Worm (Caenorhabditis elegans) whole organism, young adult: Measurements from ENCODE around the gene kqt-3.
"Not testable (repeated sequence)": the region's sequence is repeated elsewhere in the genome, so short reads cannot be mapped to it uniquely, and the experiment has no call there.

Source experiments
- B0261.1 ChIP-seq: sonication (generic microtip); optimal IDR thresholded peaks from 2 replicates; lab custom pipeline; 2016; ENCODE audit warnings: mild to moderate bottlenecking, missing genetic modification characterization, moderate library complexity, missing compliant biosample characterization
- B0336.3 ChIP-seq: fragments of 200-800 bp; sonication (Bioruptor generic); IDR thresholded peaks from 2 replicates; pipeline ENCODE4 v1.3.6; 2022; ENCODE audit warnings: missing genetic modification characterization, missing compliant biosample characterization
- D2030.7 ChIP-seq: fragments of 200-800 bp; sonication (Bioruptor generic); IDR thresholded peaks from 2 replicates; pipeline ENCODE4 v1.3.6; 2022; ENCODE audit warnings: missing genetic modification reagents, missing genetic modification characterization, missing compliant biosample characterization
- F33H1.4 ChIP-seq: fragments of 200-800 bp; sonication (Bioruptor generic); IDR thresholded peaks from 2 replicates; pipeline ENCODE4 v1.3.6; 2022; ENCODE audit warnings: missing genetic modification reagents, missing genetic modification characterization, missing compliant biosample characterization
- F49E8.2 ChIP-seq: sonication (generic microtip); optimal IDR thresholded peaks from 3 replicates; lab custom pipeline; 2017; ENCODE audit warnings: missing genetic modification characterization, mild to moderate bottlenecking, missing compliant biosample characterization, antibody characterized with exemption, moderate library complexity; ENCODE audit not compliant: insufficient read depth
- Y53G8AR.9 ChIP-seq: fragments of 200-800 bp; sonication (Bioruptor generic); conservative IDR thresholded peaks from 2 replicates; pipeline ENCODE4 v1.3.6; 2022; ENCODE audit warnings: missing genetic modification reagents, missing genetic modification characterization, missing compliant biosample characterization
- akir-1 ChIP-seq: fragments of 200-800 bp; sonication (Bioruptor generic); optimal IDR thresholded peaks from 2 replicates; lab custom pipeline; 2018; ENCODE audit warnings: mild to moderate bottlenecking, missing genetic modification characterization, moderate library complexity, missing compliant biosample characterization
- aptf-2 ChIP-seq: fragments of 200-800 bp; sonication (Bioruptor generic); conservative IDR thresholded peaks from 2 replicates; pipeline ENCODE4 v1.3.6; 2022; ENCODE audit warnings: missing genetic modification reagents, missing genetic modification characterization, missing compliant biosample characterization
- attf-6 ChIP-seq: fragments of 200-800 bp; sonication (Bioruptor generic); IDR thresholded peaks from 2 replicates; pipeline ENCODE4 v1.3.6; 2022; ENCODE audit warnings: missing genetic modification reagents, missing genetic modification characterization, missing compliant biosample characterization
- bed-1 ChIP-seq: fragments of 200-800 bp; sonication (Bioruptor generic); IDR thresholded peaks from 2 replicates; pipeline ENCODE4 v1.3.6; 2022; ENCODE audit warnings: missing genetic modification reagents, missing genetic modification characterization, missing compliant biosample characterization
- cebp-2 ChIP-seq: fragments of 200-800 bp; sonication (Bioruptor generic); IDR thresholded peaks from 2 replicates; pipeline ENCODE4 v1.3.6; 2022; ENCODE audit warnings: missing genetic modification characterization, missing compliant biosample characterization
- ceh-100 ChIP-seq: fragments of 200-800 bp; sonication (Bioruptor generic); IDR thresholded peaks from 2 replicates; pipeline ENCODE4 v1.3.6; 2022; ENCODE audit warnings: missing genetic modification reagents, missing genetic modification characterization, missing compliant biosample characterization
- ceh-91 ChIP-seq: fragments of 200-800 bp; sonication (Bioruptor generic); IDR thresholded peaks from 2 replicates; pipeline ENCODE4 v1.3.6; 2022; ENCODE audit warnings: missing genetic modification reagents, missing genetic modification characterization, missing compliant biosample characterization
- die-1 ChIP-seq: sonication (generic microtip); optimal IDR thresholded peaks from 2 replicates; lab custom pipeline; 2016; ENCODE audit warnings: missing genotype, mild to moderate bottlenecking, missing genetic modification characterization, missing compliant biosample characterization
- dox-1 ChIP-seq: fragments of 200-800 bp; sonication (Bioruptor generic); IDR thresholded peaks from 2 replicates; pipeline ENCODE4 v1.3.6; 2022; ENCODE audit warnings: missing genetic modification reagents, missing genetic modification characterization, missing compliant biosample characterization
- efl-1 ChIP-seq: fragments of 150-350 bp; optimal IDR thresholded peaks from 2 replicates; lab custom pipeline; 2014; ENCODE audit warnings: missing biosample characterization, missing genetic modification reagents, missing genetic modification characterization
- egl-18 ChIP-seq: fragments of 200-800 bp; sonication (Bioruptor generic); IDR thresholded peaks from 2 replicates; pipeline ENCODE4 v1.3.6; 2022; ENCODE audit warnings: missing genetic modification reagents, missing genetic modification characterization, missing compliant biosample characterization
- egl-44 ChIP-seq: fragments of 200-800 bp; sonication (Bioruptor generic); IDR thresholded peaks from 2 replicates; pipeline ENCODE4 v1.3.6; 2022; ENCODE audit warnings: missing genetic modification reagents, missing genetic modification characterization, missing compliant biosample characterization
- egrh-3 ChIP-seq: fragments of 200-800 bp; sonication (Bioruptor generic); IDR thresholded peaks from 2 replicates; pipeline ENCODE4 v1.3.6; 2022; ENCODE audit warnings: missing genetic modification reagents, missing genetic modification characterization, missing compliant biosample characterization
- gei-17 ChIP-seq: fragments of 200-800 bp; sonication (Bioruptor generic); optimal IDR thresholded peaks from 2 replicates; lab custom pipeline; 2018; ENCODE audit warnings: mild to moderate bottlenecking, missing genetic modification characterization, missing compliant biosample characterization
- hmg-1.2 ChIP-seq: fragments of 200-800 bp; sonication (Bioruptor generic); IDR thresholded peaks from 2 replicates; pipeline ENCODE4 v1.3.6; 2022; ENCODE audit warnings: missing genetic modification reagents, missing genetic modification characterization, missing compliant biosample characterization
- let-526 ChIP-seq: fragments of 200-800 bp; sonication (Bioruptor generic); IDR thresholded peaks from 2 replicates; pipeline ENCODE4 v1.3.6; 2022; ENCODE audit warnings: missing genetic modification reagents, missing genetic modification characterization, missing compliant biosample characterization
- lin-26 ChIP-seq: fragments of 200-800 bp; sonication (Bioruptor generic); IDR thresholded peaks from 2 replicates; pipeline ENCODE4 v1.3.6; 2022; ENCODE audit warnings: missing genetic modification reagents, missing genetic modification characterization, missing compliant biosample characterization
- lin-35 ChIP-seq, 3 experiments: fragments of 150-350 bp in 2 of 3; sonication (generic microtip) in 1 of 3; optimal IDR thresholded peaks; 2 replicates each; lab custom pipeline; 2014 to 2018; ENCODE audit warnings: missing biosample characterization in 3 of 3, missing genetic modification characterization in 3 of 3, missing genetic modification reagents in 3 of 3
- lsl-1 ChIP-seq: fragments of 200-800 bp; sonication (Bioruptor generic); optimal IDR thresholded peaks from 2 replicates; lab custom pipeline; 2018; ENCODE audit warnings: mild to moderate bottlenecking, missing genetic modification characterization, moderate library complexity, missing compliant biosample characterization
- madf-6 ChIP-seq: fragments of 200-800 bp; sonication (Bioruptor generic); IDR thresholded peaks from 2 replicates; pipeline ENCODE4 v1.3.6; 2022; ENCODE audit warnings: missing genetic modification reagents, missing genetic modification characterization, missing compliant biosample characterization
- madf-8 ChIP-seq: fragments of 200-800 bp; sonication (Bioruptor generic); conservative IDR thresholded peaks from 2 replicates; pipeline ENCODE4 v1.3.6; 2022; ENCODE audit warnings: missing genetic modification reagents, missing genetic modification characterization, missing compliant biosample characterization
- nfyb-1 ChIP-seq: fragments of 200-800 bp; sonication (Bioruptor generic); IDR thresholded peaks from 2 replicates; pipeline ENCODE4 v1.3.6; 2022; ENCODE audit warnings: missing genetic modification reagents, missing genetic modification characterization, missing compliant biosample characterization
- nhr-90 ChIP-seq: sonication (generic microtip); optimal IDR thresholded peaks from 2 replicates; lab custom pipeline; 2016; ENCODE audit warnings: missing genotype, mild to moderate bottlenecking, missing genetic modification characterization, missing compliant biosample characterization
- pbrm-1 ChIP-seq: fragments of 200-800 bp; sonication (Bioruptor generic); IDR thresholded peaks from 2 replicates; pipeline ENCODE4 v1.3.6; 2022; ENCODE audit warnings: missing genetic modification reagents, missing genetic modification characterization, missing compliant biosample characterization
- rpc-1 ChIP-seq, 2 experiments: fragments of 150-350 bp in 1 of 2; sonication (generic microtip) in 1 of 2; optimal IDR thresholded peaks; 2 replicates each; lab custom pipeline; 2014 to 2018; ENCODE audit warnings: missing biosample characterization in 1 of 2, missing genetic modification characterization in 1 of 2, missing genetic modification reagents in 1 of 2, missing genotype in 1 of 2
- sea-2 ChIP-seq: fragments of 200-800 bp; sonication (Bioruptor generic); IDR thresholded peaks from 2 replicates; pipeline ENCODE4 v1.3.6; 2022; ENCODE audit warnings: missing genetic modification characterization, missing compliant biosample characterization
- tbp1 ChIP-seq: fragments of 200-800 bp; sonication (Bioruptor generic); optimal IDR thresholded peaks from 2 replicates; lab custom pipeline; 2018; ENCODE audit warnings: mild to moderate bottlenecking, missing genetic modification characterization, missing compliant biosample characterization
- xnd-1 ChIP-seq: sonication (generic microtip); optimal IDR thresholded peaks from 2 replicates; lab custom pipeline; 2016; ENCODE audit warnings: missing genotype, missing genetic modification reagents, missing genetic modification characterization, missing compliant biosample characterization
- ztf-25 ChIP-seq: fragments of 200-800 bp; sonication (Bioruptor generic); IDR thresholded peaks from 2 replicates; pipeline ENCODE4 v1.3.6; 2022; ENCODE audit warnings: missing genetic modification reagents, missing genetic modification characterization, missing compliant biosample characterization

kqt-3 gene

DNA sequence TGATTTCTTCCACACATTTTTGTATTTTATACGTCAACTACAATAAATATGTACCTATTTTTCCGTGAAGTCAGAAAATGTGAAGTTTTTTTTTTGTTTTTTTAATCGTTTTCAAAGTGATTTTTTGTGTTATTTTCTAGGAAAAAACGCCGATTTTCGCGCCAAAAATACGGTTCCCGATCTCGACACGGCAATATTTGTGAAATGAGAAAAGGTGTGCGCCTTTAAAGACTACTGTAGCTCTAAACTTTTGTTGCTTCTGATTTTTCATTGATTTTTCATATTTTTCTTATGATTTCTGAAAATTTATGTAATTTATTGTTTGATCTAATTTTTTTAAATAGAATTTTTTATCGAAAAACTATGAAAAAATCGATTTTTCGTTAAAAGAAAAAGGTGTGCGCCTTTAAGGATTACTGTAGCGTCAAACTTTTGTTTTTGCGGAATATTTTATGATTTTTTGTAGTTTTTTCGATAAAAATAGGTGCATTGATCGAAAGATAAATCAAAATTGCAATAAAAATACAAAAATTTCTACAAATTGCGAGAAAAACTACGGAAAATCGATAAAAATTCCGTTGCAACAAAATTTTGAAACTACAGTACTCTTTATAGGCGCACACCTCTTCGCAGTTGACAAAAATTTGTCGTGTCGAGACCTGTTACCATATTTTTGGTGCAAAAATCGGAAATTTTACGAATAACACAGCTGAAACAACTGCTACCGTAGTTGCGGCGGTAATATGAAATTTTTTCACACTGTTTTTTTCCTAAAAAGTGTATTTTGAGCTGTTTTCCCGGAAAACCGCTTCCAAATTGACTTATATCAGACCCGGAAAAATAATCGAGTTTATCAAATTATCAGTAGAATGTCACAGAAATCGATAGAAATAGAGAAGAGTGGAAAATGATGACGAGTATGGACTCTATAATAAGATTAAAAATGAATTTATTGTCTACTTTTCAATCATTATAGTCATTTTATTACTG, at the start of gene kqt-3:
Gene kqt-3, plus strand, starts transcription at position 940 of the 990 bp plus-strand sequence.
- peak; percentile 31 for TF ChIP-seq efl-1
- no peak for TF ChIP-seq B0261.1 (tag; lab: Kevin White, UChicago)
- TF ChIP-seq madf-8 (GFP tag; lab: Robert Waterston, UW) = peak; percentile 57
- peak; percentile 87 for TF ChIP-seq lsl-1 (GFP tag; lab: Kevin White, UChicago)
- peak; percentile 49 for TF ChIP-seq F33H1.4 (GFP tag; lab: Robert Waterston, UW)
- no peak for TF ChIP-seq lin-35 (GFP tag; optimal IDR thresholded peaks at IDR 0.05; lab: Kevin White, UChicago)
- TF ChIP-seq ceh-91 (GFP tag; lab: Robert Waterston, UW) = peak; percentile 36; the same call in 1 of the 2 replicates
- TF ChIP-seq madf-6 = peak; percentile 69
- peak; percentile 41 for TF ChIP-seq D2030.7 (GFP tag; lab: Robert Waterston, UW)
- TF ChIP-seq xnd-1 (tag; lab: Kevin White, UChicago) = peak; percentile 69
- TF ChIP-seq, all 124 proteins: peak for 8

DNA sequence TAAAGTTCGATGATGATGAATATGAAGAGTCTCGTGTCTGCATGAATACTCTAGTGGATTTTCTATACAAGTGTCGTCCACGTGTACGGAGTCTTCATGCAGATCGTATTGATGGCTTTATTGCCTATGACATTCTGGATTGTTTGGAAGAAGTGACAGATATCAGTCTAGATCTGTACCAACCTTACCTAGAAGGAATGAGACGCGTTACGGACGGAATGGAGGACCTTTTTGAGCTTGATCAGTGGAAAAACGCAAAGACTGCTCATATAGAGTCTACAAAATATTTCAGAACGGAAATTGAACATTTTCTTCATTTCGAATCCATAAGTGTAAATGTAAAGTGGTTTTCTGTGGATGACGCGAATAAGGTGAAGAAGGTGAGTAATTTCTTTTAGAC, 47.9 kb upstream of the kqt-3 start, which contains the start of gene fbxa-169:
Gene fbxa-169, plus strand, starts transcription at position 301 of the 400 bp plus-strand sequence.
- no peak for TF ChIP-seq sea-2 (GFP tag; lab: Robert Waterston, UW)
- TF ChIP-seq egl-44 (GFP tag; lab: Robert Waterston, UW) = no peak
- TF ChIP-seq akir-1 = no peak
- TF ChIP-seq die-1 = no peak
- TF ChIP-seq D2030.7 (GFP tag; lab: Robert Waterston, UW) = no peak
- TF ChIP-seq gei-17 = no peak
- TF ChIP-seq aptf-2 (GFP tag; lab: Robert Waterston, UW) = no peak
- no peak for TF ChIP-seq Y53G8AR.9
- TF ChIP-seq tbp1 = no peak
- TF ChIP-seq egl-18 = no peak
- TF ChIP-seq attf-6 (GFP tag; lab: Robert Waterston, UW) = no peak
- TF ChIP-seq let-526 (GFP tag; lab: Robert Waterston, UW) = no peak
- no peak for TF ChIP-seq F49E8.2 (tag; lab: Kevin White, UChicago)
- no peak for TF ChIP-seq nhr-90 (tag; lab: Kevin White, UChicago)
- no peak for TF ChIP-seq B0336.3

DNA sequence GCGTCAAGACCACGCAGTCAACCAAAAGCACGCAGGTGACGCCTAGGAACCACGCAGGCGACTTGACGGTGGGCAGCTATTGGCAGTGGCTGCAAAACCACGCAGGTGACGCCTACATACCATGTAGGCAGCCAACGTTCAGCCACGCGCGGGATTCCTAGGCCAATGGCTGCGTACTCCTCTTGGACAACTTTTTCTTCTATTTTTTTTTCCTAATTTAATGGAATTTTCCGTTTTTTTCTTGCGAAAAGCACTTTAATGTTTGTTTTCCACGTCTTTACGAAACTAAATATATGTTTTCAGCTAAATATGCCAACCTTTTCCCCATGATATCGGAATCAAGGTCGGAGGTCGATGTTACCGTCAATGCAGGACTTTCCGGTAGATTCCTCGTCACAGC, 41.4 kb upstream of the kqt-3 start, which contains the start of gene C31C9.9:
Gene C31C9.9, plus strand, starts transcription at position 301 of the 400 bp plus-strand sequence.
- not testable (repeated sequence) for TF ChIP-seq bed-1 (GFP tag; lab: Robert Waterston, UW); ceh-100; egrh-3 (GFP tag; lab: Robert Waterston, UW)

DNA sequence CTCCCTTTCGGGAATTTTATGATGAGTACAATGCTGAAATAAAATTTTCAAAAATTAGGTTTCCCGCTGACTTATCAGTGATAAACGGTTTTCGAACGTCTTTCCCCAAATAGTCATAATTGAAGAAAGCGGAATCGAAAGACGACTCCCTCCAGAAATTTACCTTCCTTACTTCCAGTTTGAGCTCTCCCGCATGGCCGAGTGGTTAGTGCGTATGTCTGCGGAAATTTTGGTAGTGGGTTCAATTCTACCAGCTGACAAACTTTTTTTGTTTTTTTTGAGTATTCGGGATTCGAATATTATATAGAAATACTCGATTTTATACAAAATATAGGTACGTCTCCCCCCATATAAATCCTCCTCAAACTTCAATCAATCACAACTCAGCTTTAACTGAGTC, 37.7 kb upstream of the kqt-3 start:
- TF ChIP-seq egrh-3 (GFP tag; lab: Robert Waterston, UW) = 0 out of 2 replicates have a peak, but pooled peaks have one; percentile 13
- TF ChIP-seq attf-6 (GFP tag; lab: Robert Waterston, UW) = 0 out of 2 replicates have a peak, but pooled peaks have one; percentile 29
- peak; percentile 71; the same call in 1 of the 2 replicates for TF ChIP-seq ztf-25 (GFP tag; lab: Robert Waterston, UW)
- TF ChIP-seq D2030.7 (GFP tag; lab: Robert Waterston, UW) = peak; percentile 64
- peak; percentile 96 for TF ChIP-seq lin-26 (GFP tag; lab: Robert Waterston, UW)
- peak; percentile 22 for TF ChIP-seq rpc-1 (optimal IDR thresholded peaks at IDR 0.05; lab: Kevin White, UChicago)
- peak; percentile 63 for TF ChIP-seq rpc-1 (tag; optimal IDR thresholded peaks at IDR 0.05; lab: Kevin White, UChicago)
- peak; percentile 83 for TF ChIP-seq tbp1
- TF ChIP-seq cebp-2 (GFP tag; lab: Robert Waterston, UW) = 0 out of 2 replicates have a peak, but pooled peaks have one; percentile 64
- TF ChIP-seq hmg-1.2 = peak; percentile 56
- peak; percentile 57 for TF ChIP-seq dox-1 (GFP tag; lab: Robert Waterston, UW)
- peak; percentile 39; the same call in 1 of the 2 replicates for TF ChIP-seq pbrm-1
- peak; percentile 32; the same call in 1 of the 2 replicates for TF ChIP-seq madf-6
- peak; percentile 73 for TF ChIP-seq nfyb-1 (GFP tag; lab: Robert Waterston, UW)
- peak; percentile 50 for TF ChIP-seq B0261.1 (tag; lab: Kevin White, UChicago)
